Worm (Caenorhabditis elegans) whole organism, L4 larva: Measurements from ENCODE around the gene fbxc-31.

ENCODE experiments used
- T20F7.1 ChIP-seq: fragments of 200-800 bp; sonication (Bioruptor generic); optimal IDR thresholded peaks from 2 replicates; lab custom pipeline; 2018; ENCODE audit warnings: mild to moderate bottlenecking, missing genetic modification characterization, missing compliant biosample characterization
- Y48G9A.11 ChIP-seq: fragments of 200-800 bp; sonication (Bioruptor generic); IDR thresholded peaks from 2 replicates; pipeline ENCODE4 v1.3.6; 2022; ENCODE audit warnings: missing genetic modification reagents, missing genetic modification characterization, missing compliant biosample characterization
- aha-1 ChIP-seq: fragments of 150-350 bp; peaks from one replicate; lab custom pipeline; 2014; ENCODE audit warnings: missing biosample characterization, missing genetic modification characterization
- ama-1 ChIP-seq: fragments of 150-350 bp; optimal IDR thresholded peaks from 2 replicates; lab custom pipeline; 2014; ENCODE audit warnings: inconsistent platforms, mixed read lengths
- dmd-9 ChIP-seq: fragments of 200-800 bp; sonication (Bioruptor generic); IDR thresholded peaks from 2 replicates; pipeline ENCODE4 v1.3.6; 2022; ENCODE audit warnings: missing genetic modification reagents, missing genetic modification characterization, missing compliant biosample characterization
- mdl-1 ChIP-seq, 2 experiments: fragments of 150-350 bp in 1 of 2; sonication (generic microtip) in 1 of 2; optimal IDR thresholded peaks; 2 replicates each; lab custom pipeline; 2014 to 2017; ENCODE audit warnings: missing biosample characterization in 2 of 2, missing genetic modification characterization in 2 of 2
- nhr-10 ChIP-seq: fragments of 150-350 bp; optimal IDR thresholded peaks from 2 replicates; lab custom pipeline; 2014; ENCODE audit warnings: missing biosample characterization, missing genetic modification characterization
- nhr-42 ChIP-seq: fragments of 200-800 bp; sonication (Bioruptor generic); IDR thresholded peaks from 2 replicates; pipeline ENCODE4 v1.3.6; 2022; ENCODE audit warnings: missing genetic modification characterization, missing compliant biosample characterization
- nhr-48 ChIP-seq: sonication (generic microtip); optimal IDR thresholded peaks from 2 replicates; lab custom pipeline; 2016; ENCODE audit warnings: mild to moderate bottlenecking, missing genetic modification characterization, missing compliant biosample characterization
- snpc-4 ChIP-seq: fragments of 150-350 bp; optimal IDR thresholded peaks from 2 replicates; lab custom pipeline; 2014; ENCODE audit warnings: missing biosample characterization, missing genetic modification characterization
- tag-97 ChIP-seq: fragments of 200-800 bp; sonication (Bioruptor generic); IDR thresholded peaks from 2 replicates; pipeline ENCODE4 v1.3.6; 2022; ENCODE audit warnings: missing genetic modification characterization, missing compliant biosample characterization
- unc-62 ChIP-seq, 3 experiments: fragments of 150-350 bp in 1 of 3; sonication (generic microtip); optimal IDR thresholded peaks in 2 of 3; peaks in 1 of 3; 1 replicate in 1 of 3; 2 replicates in 2 of 3; lab custom pipeline; 2014 to 2017; ENCODE audit warnings: missing biosample characterization in 3 of 3, missing genetic modification characterization in 3 of 3, missing genetic modification reagents in 3 of 3, missing genotype in 1 of 3

ce11 chrII:884204-884603 lies 27.6 kb upstream of the fbxc-31 start:
- TF ChIP-seq T20F7.1 (GFP tag; lab: Kevin White, UChicago) (no peak), tag-97 (no peak), aha-1 (no peak), nhr-42 (no peak), Y48G9A.11 (no peak), mdl-1 (tag; optimal IDR thresholded peaks at IDR 0.05; lab: Kevin White, UChicago) (no peak), nhr-10 (tag; lab: Kevin White, UChicago) (no peak), dmd-9 (GFP tag; lab: Robert Waterston, UW) (no peak), unc-62 (GFP tag; optimal IDR thresholded peaks at IDR 0.05 in 1 of 2; lab: Kevin White, UChicago) (peak in 1 of 2 experiments; percentile 73), unc-62 (tag; optimal IDR thresholded peaks at IDR 0.05; lab: Kevin White, UChicago) (no peak), nhr-48 (tag; lab: Kevin White, UChicago) (no peak), snpc-4 (no peak), ama-1 (no peak)
